Fruit fly (Drosophila melanogaster) whole organism, embryonic: ENCODE measurements around the gene Girdin.

Experiments used
- Antp ChIP-seq: fragments of 200-800 bp; sonication (Bioruptor generic); optimal IDR thresholded peaks from 3 replicates; lab custom pipeline; 2016; ENCODE audit warnings: missing biosample characterization, missing genetic modification characterization
- C15 ChIP-seq: fragments of 200-800 bp; sonication (Bioruptor generic); IDR thresholded peaks from 3 replicates; pipeline ENCODE4 v1.3.6; 2022; ENCODE audit warnings: missing biosample characterization, missing genetic modification characterization
- CG10267 ChIP-seq: fragments of 200-800 bp; sonication (Bioruptor generic); optimal IDR thresholded peaks from 2 replicates; lab custom pipeline; 2018; ENCODE audit warnings: missing biosample characterization, mild to moderate bottlenecking, missing genetic modification characterization, moderate library complexity
- CG10431 ChIP-seq: fragments of 200-800 bp; sonication (Bioruptor generic); optimal IDR thresholded peaks from 3 replicates; lab custom pipeline; 2018; ENCODE audit warnings: missing biosample characterization, mild to moderate bottlenecking, missing genetic modification characterization
- CG10543 ChIP-seq: fragments of 200-800 bp; sonication (Bioruptor generic); optimal IDR thresholded peaks from 3 replicates; lab custom pipeline; 2017; ENCODE audit warnings: missing biosample characterization, mild to moderate bottlenecking, missing genetic modification characterization, moderate library complexity
- CG11085 ChIP-seq: fragments of 200-800 bp; sonication (Bioruptor generic); IDR thresholded peaks from 2 replicates; pipeline ENCODE4 v1.3.6; 2022; ENCODE audit warnings: missing biosample characterization, missing genetic modification characterization
- CG11695 ChIP-seq: fragments of 200-800 bp; sonication (Bioruptor generic); IDR thresholded peaks from 3 replicates; pipeline ENCODE4 v1.3.6; 2022; ENCODE audit warnings: missing biosample characterization, missing genetic modification characterization
- CG12219 ChIP-seq: fragments of 200-800 bp; sonication (Bioruptor generic); optimal IDR thresholded peaks from 3 replicates; lab custom pipeline; 2018; ENCODE audit warnings: missing biosample characterization, mild to moderate bottlenecking, missing genetic modification characterization
- CG13624 ChIP-seq: fragments of 200-800 bp; sonication (Bioruptor generic); optimal IDR thresholded peaks from 2 replicates; lab custom pipeline; 2016; ENCODE audit warnings: missing biosample characterization, missing genetic modification characterization
- CG15601 ChIP-seq: fragments of 200-800 bp; sonication (Bioruptor generic); optimal IDR thresholded peaks from 3 replicates; lab custom pipeline; 2019; ENCODE audit warnings: missing biosample characterization, mild to moderate bottlenecking, missing genetic modification characterization, moderate library complexity
- CG31224 ChIP-seq: fragments of 200-800 bp; sonication (Bioruptor generic); IDR thresholded peaks from 2 replicates; pipeline ENCODE4 v1.3.6; 2022; ENCODE audit warnings: missing biosample characterization, missing genetic modification characterization
- CG31365 ChIP-seq: fragments of 200-800 bp; sonication (Bioruptor generic); optimal IDR thresholded peaks from 2 replicates; lab custom pipeline; 2018; ENCODE audit warnings: missing biosample characterization, mild to moderate bottlenecking, missing genetic modification characterization
- CG4730 ChIP-seq: fragments of 200-800 bp; sonication (Bioruptor generic); IDR thresholded peaks from 2 replicates; pipeline ENCODE4 v1.3.6; 2022; ENCODE audit warnings: missing biosample characterization, missing genetic modification characterization
- CG5953 ChIP-seq: fragments of 200-800 bp; sonication (Bioruptor generic); IDR thresholded peaks from 2 replicates; pipeline ENCODE4 v1.3.6; 2022; ENCODE audit warnings: missing biosample characterization, missing genetic modification characterization
- CG7372 ChIP-seq: fragments of 200-800 bp; sonication (Bioruptor generic); IDR thresholded peaks from 2 replicates; pipeline ENCODE4 v1.3.6; 2022; ENCODE audit warnings: missing biosample characterization, missing genetic modification characterization
- CG7745 ChIP-seq: fragments of 200-800 bp; sonication (Bioruptor generic); optimal IDR thresholded peaks from 2 replicates; lab custom pipeline; 2018; ENCODE audit warnings: missing biosample characterization, mild to moderate bottlenecking, missing genetic modification characterization, moderate library complexity
- CG7987 ChIP-seq: fragments of 200-800 bp; sonication (Bioruptor generic); optimal IDR thresholded peaks from 2 replicates; lab custom pipeline; 2018; ENCODE audit warnings: missing biosample characterization, mild to moderate bottlenecking, missing genetic modification characterization, moderate library complexity
- CG8281 ChIP-seq: fragments of 200-800 bp; sonication (Bioruptor generic); optimal IDR thresholded peaks from 2 replicates; lab custom pipeline; 2018; ENCODE audit warnings: missing biosample characterization, mild to moderate bottlenecking, missing genetic modification characterization, moderate library complexity
- Chrac-16 ChIP-seq: fragments of 200-800 bp; sonication (Bioruptor generic); optimal IDR thresholded peaks from 3 replicates; lab custom pipeline; 2016; ENCODE audit warnings: missing biosample characterization, missing genetic modification characterization
- CkIIα-i1 ChIP-seq: fragments of 200-800 bp; sonication (Bioruptor generic); IDR thresholded peaks from 2 replicates; pipeline ENCODE4 v1.3.6; 2022; ENCODE audit warnings: missing biosample characterization, missing genetic modification characterization
- Dip3 ChIP-seq: fragments of 200-800 bp; sonication (Bioruptor generic); optimal IDR thresholded peaks from 3 replicates; lab custom pipeline; 2016; ENCODE audit warnings: missing biosample characterization, missing genetic modification characterization
- Ets97D ChIP-seq: fragments of 200-800 bp; sonication (Bioruptor generic); optimal IDR thresholded peaks from 3 replicates; lab custom pipeline; 2016; ENCODE audit warnings: missing biosample characterization, missing genetic modification characterization
- Fer1 ChIP-seq: fragments of 200-800 bp; sonication (Bioruptor generic); optimal IDR thresholded peaks from 2 replicates; lab custom pipeline; 2017; ENCODE audit warnings: missing biosample characterization, mild to moderate bottlenecking, missing genetic modification characterization
- MTF-1 ChIP-seq: fragments of 200-800 bp; sonication (Bioruptor generic); optimal IDR thresholded peaks from 2 replicates; lab custom pipeline; 2018; ENCODE audit warnings: missing biosample characterization, mild to moderate bottlenecking, missing genetic modification characterization, borderline replicate concordance
- NC2α ChIP-seq: fragments of 200-800 bp; sonication (Bioruptor generic); optimal IDR thresholded peaks from 2 replicates; lab custom pipeline; 2016; ENCODE audit warnings: missing biosample characterization, missing genetic modification characterization
- NFAT ChIP-seq: fragments of 200-800 bp; sonication (Bioruptor generic); IDR thresholded peaks from 2 replicates; pipeline ENCODE4 v1.3.6; 2022; ENCODE audit warnings: missing biosample characterization, missing genetic modification characterization
- NfI ChIP-seq: fragments of 200-800 bp; sonication (Bioruptor generic); optimal IDR thresholded peaks from 3 replicates; lab custom pipeline; 2018; ENCODE audit warnings: missing biosample characterization, mild to moderate bottlenecking, missing genetic modification characterization, moderate library complexity
- Sry-β ChIP-seq: fragments of 200-800 bp; sonication (Bioruptor generic); optimal IDR thresholded peaks from 2 replicates; lab custom pipeline; 2018; ENCODE audit warnings: missing biosample characterization, mild to moderate bottlenecking, missing genetic modification characterization, moderate library complexity
- bcd ChIP-seq: fragments of 200-800 bp; sonication (Bioruptor generic); optimal IDR thresholded peaks from 2 replicates; lab custom pipeline; 2017; ENCODE audit warnings: missing biosample characterization, mild to moderate bottlenecking, missing genetic modification characterization
- br ChIP-seq: fragments of >200 bp; optimal IDR thresholded peaks from 2 replicates; lab custom pipeline; 2017
- en ChIP-seq: fragments of 200-800 bp; sonication (Bioruptor generic); optimal IDR thresholded peaks from 2 replicates; lab custom pipeline; 2016; ENCODE audit warnings: missing biosample characterization, missing genetic modification characterization
- gcm2 ChIP-seq: fragments of 200-800 bp; sonication (Bioruptor generic); optimal IDR thresholded peaks from 2 replicates; lab custom pipeline; 2016; ENCODE audit warnings: missing biosample characterization, missing genetic modification characterization
- mam ChIP-seq: fragments of 200-800 bp; sonication (Bioruptor generic); optimal IDR thresholded peaks from 3 replicates; lab custom pipeline; 2016; ENCODE audit warnings: missing biosample characterization, missing genetic modification characterization
- mirr ChIP-seq: fragments of 200-800 bp; sonication (Bioruptor generic); optimal IDR thresholded peaks from 3 replicates; lab custom pipeline; 2018; ENCODE audit warnings: missing biosample characterization, mild to moderate bottlenecking, missing genetic modification characterization
- pzg ChIP-seq: fragments of 200-800 bp; sonication (Bioruptor generic); optimal IDR thresholded peaks from 3 replicates; lab custom pipeline; 2018; ENCODE audit warnings: missing biosample characterization, mild to moderate bottlenecking, missing genetic modification characterization, moderate library complexity
- slou ChIP-seq: fragments of 200-800 bp; sonication (Bioruptor generic); optimal IDR thresholded peaks from 3 replicates; lab custom pipeline; 2016; ENCODE audit warnings: missing biosample characterization, missing genetic modification characterization
- sob ChIP-seq: fragments of 200-800 bp; sonication (Bioruptor generic); IDR thresholded peaks from 2 replicates; pipeline ENCODE4 v1.3.6; 2022; ENCODE audit warnings: missing biosample characterization, missing genetic modification characterization
- sr ChIP-seq: fragments of 200-800 bp; sonication (Bioruptor generic); IDR thresholded peaks from 3 replicates; pipeline ENCODE4 v1.3.6; 2022; ENCODE audit warnings: missing biosample characterization, missing genetic modification characterization
- tgo ChIP-seq: fragments of 200-800 bp; sonication (Bioruptor generic); IDR thresholded peaks from 3 replicates; pipeline ENCODE4 v1.3.6; 2022; ENCODE audit warnings: missing biosample characterization, missing genetic modification characterization
- tin ChIP-seq: fragments of 200-800 bp; sonication (Bioruptor generic); optimal IDR thresholded peaks from 3 replicates; lab custom pipeline; 2016; ENCODE audit warnings: missing biosample characterization, missing genetic modification characterization
- wor ChIP-seq: fragments of 200-800 bp; sonication (Bioruptor generic); IDR thresholded peaks from 2 replicates; pipeline ENCODE4 v1.3.6; 2022; ENCODE audit warnings: missing biosample characterization, missing genetic modification characterization
- zen2 ChIP-seq: fragments of 200-800 bp; sonication (Bioruptor generic); IDR thresholded peaks from 3 replicates; pipeline ENCODE4 v1.3.6; 2022; ENCODE audit warnings: missing biosample characterization, missing genetic modification characterization; ENCODE audit not compliant: partially characterized antibody

The Girdin gene

DNA sequence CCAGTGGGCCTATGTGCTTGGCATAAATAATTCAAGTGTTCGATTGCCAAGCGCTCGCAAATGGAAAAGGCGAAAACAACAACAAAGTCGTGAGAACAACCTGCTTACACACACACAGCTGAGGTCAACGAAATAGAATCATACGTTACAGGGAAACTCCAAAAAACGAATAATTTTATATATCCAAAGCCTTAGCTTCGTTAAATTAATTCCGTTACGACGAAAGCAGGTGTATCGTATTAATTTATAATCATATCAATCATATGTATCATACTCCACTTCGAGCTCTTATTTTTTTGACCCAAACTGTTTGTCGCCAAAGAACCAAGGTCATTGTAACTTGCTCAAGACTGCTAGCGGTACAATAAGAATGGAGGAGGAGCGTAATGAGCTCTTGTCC lies 744 bp downstream of the Girdin start (continued):
- TF ChIP-seq zen2 (GFP tag; lab: Robert Waterston, UW), result no peak
- TF ChIP-seq CG8281 (tag; lab: Kevin White, UChicago), result peak; percentile 73
- peak; percentile 81 for TF ChIP-seq NfI (GFP tag; lab: Kevin White, UChicago)
- peak; percentile 88 for TF ChIP-seq mam (GFP tag; lab: Kevin White, UChicago)
- TF ChIP-seq CG12219 (GFP tag; lab: Kevin White, UChicago), result peak; percentile 86
- peak; percentile 81 for TF ChIP-seq CG7372 (GFP tag; lab: Robert Waterston, UW)
- TF ChIP-seq Fer1 (GFP tag; lab: Kevin White, UChicago), result no peak
- peak; percentile 53 for TF ChIP-seq mirr (GFP tag; lab: Kevin White, UChicago)
- peak; percentile 78 for TF ChIP-seq CG7987
- TF ChIP-seq Dip3, result peak; percentile 77
- TF ChIP-seq CG11695 (GFP tag; lab: Robert Waterston, UW), result peak; percentile 94
- TF ChIP-seq CG10267 (tag; lab: Kevin White, UChicago), result peak; percentile 83
- peak; percentile 82 for TF ChIP-seq CG31224 (GFP tag; lab: Robert Waterston, UW)
- TF ChIP-seq sr (GFP tag; lab: Robert Waterston, UW), result peak; percentile 46; the same call in 1 of the 3 replicates
- TF ChIP-seq Ets97D (GFP tag; lab: Kevin White, UChicago), result peak; percentile 46
- peak; percentile 1 for TF ChIP-seq pzg (GFP tag; lab: Kevin White, UChicago)
- peak; percentile 11 for TF ChIP-seq CG10431
- peak; percentile 88 for TF ChIP-seq bcd (GFP tag; lab: Kevin White, UChicago)
- peak; percentile 78 for TF ChIP-seq CG13624 (GFP tag; lab: Kevin White, UChicago)
- peak; percentile 79 for TF ChIP-seq CG11085 (GFP tag; lab: Robert Waterston, UW)
- peak; percentile 87 for TF ChIP-seq tgo
- peak; percentile 89 for TF ChIP-seq sob (GFP tag; lab: Robert Waterston, UW)
- TF ChIP-seq Chrac-16 (GFP tag; lab: Kevin White, UChicago), result peak; percentile 81
- peak; percentile 26 for TF ChIP-seq CG10543 (GFP tag; lab: Kevin White, UChicago)
- TF ChIP-seq Antp (GFP tag; lab: Kevin White, UChicago), result peak; percentile 81
- TF ChIP-seq MTF-1, result peak; percentile 75
- TF ChIP-seq CkIIα-i1 (GFP tag; lab: Robert Waterston, UW), result no peak
- TF ChIP-seq CG4730 (GFP tag; lab: Robert Waterston, UW), result peak; percentile 82
- TF ChIP-seq NFAT (GFP tag; lab: Robert Waterston, UW), result peak; percentile 86
- peak; percentile 29; the same call in 1 of the 2 replicates for TF ChIP-seq CG5953 (GFP tag; lab: Robert Waterston, UW)
- TF ChIP-seq br (lab: Kevin White, UChicago), result no peak
- TF ChIP-seq gcm2 (GFP tag; lab: Kevin White, UChicago), result peak; percentile 83
- peak; percentile 72 for TF ChIP-seq CG31365 (tag; lab: Kevin White, UChicago)
- TF ChIP-seq CG7745 (tag; lab: Kevin White, UChicago), result no peak
- TF ChIP-seq slou (GFP tag; lab: Kevin White, UChicago), result peak; percentile 32
- no peak for TF ChIP-seq Sry-β (GFP tag; lab: Kevin White, UChicago)
- peak; percentile 53 for TF ChIP-seq NC2α
- peak; percentile 58 for TF ChIP-seq wor (GFP tag; lab: Robert Waterston, UW)
- TF ChIP-seq tin (GFP tag; lab: Kevin White, UChicago), result peak; percentile 86
- TF ChIP-seq CG15601, result no peak
- TF ChIP-seq C15, result peak; percentile 81; the same call in 2 of the 3 replicates
- peak; percentile 79 for TF ChIP-seq en (GFP tag; lab: Kevin White, UChicago)
